Fruit fly (Drosophila melanogaster): ENCODE results near the gene CG6763.
A peak's percentile ranks its signal among the peaks of the same experiment; 100 is the strongest.

CG6763 gene

DNA sequence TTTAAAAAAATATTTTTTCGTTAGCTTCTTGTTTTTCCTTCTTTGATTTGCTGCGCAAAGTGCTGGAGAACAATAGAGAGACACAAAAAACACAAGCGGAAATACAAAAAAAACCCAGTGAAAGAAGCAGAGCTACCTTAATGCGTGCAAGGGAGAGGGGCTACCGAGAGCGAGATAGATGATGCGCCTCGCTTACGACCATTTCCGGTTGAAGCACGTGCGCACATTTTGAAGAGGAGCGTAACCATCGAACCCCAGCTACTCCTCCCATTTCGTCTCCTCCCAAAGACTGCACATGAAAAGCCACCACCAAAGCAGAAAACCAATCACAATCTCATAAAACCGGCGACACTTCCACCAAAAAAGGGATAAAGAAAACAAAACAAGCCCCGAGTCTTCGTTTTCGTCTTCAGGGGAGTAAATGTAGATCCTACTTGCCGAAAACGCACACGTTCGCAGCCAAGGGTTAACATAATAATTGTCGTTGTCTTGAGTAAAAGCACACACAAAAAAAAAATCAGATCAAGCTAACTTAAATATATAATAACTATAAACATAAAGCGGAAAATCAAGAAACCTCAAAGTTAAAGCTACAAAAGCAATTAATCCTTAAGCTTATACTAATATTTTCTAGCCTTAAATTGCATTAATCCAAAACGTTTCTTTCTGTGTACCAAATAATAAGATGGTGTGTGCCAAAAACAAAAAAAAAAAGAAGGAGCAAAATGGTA, 13.5 kb downstream of the CG6763 start (continued):
- no peak for TF ChIP-seq trh (GFP tag; optimal IDR thresholded peaks at IDR 0.05)
- no peak for TF ChIP-seq CG32532 (GFP tag; IDR thresholded peaks at IDR 0.05)
- TF ChIP-seq CG14441 (GFP tag; IDR thresholded peaks at IDR 0.05): no peak
- peak; percentile 22; the same call in 1 of the 2 replicates for TF ChIP-seq Ptx1 (GFP tag; IDR thresholded peaks at IDR 0.05)
- no peak for TF ChIP-seq Awh (GFP tag; IDR thresholded peaks at IDR 0.05)
- no peak for TF ChIP-seq CG6854 (GFP tag; optimal IDR thresholded peaks at IDR 0.05)
- no peak for TF ChIP-seq bigmax (GFP tag; optimal IDR thresholded peaks at IDR 0.05)
- TF ChIP-seq crol (GFP tag; IDR thresholded peaks at IDR 0.05): no peak
- no peak for TF ChIP-seq Hand (GFP tag; optimal IDR thresholded peaks at IDR 0.05)
- no peak for TF ChIP-seq ewg (GFP tag; optimal IDR thresholded peaks at IDR 0.05)
- TF ChIP-seq CG33213 (GFP tag; optimal IDR thresholded peaks at IDR 0.05): no peak
- no peak for TF ChIP-seq CG13894 (tag; optimal IDR thresholded peaks at IDR 0.05)
- TF ChIP-seq tio (GFP tag; optimal IDR thresholded peaks at IDR 0.05): peak; percentile 32
- no peak for TF ChIP-seq HmgD (GFP tag; optimal IDR thresholded peaks at IDR 0.05)
- TF ChIP-seq NfI (GFP tag; optimal IDR thresholded peaks at IDR 0.05): peak; percentile 38
- TF ChIP-seq CG1602 (GFP tag; optimal IDR thresholded peaks at IDR 0.05): peak; percentile 38
- TF ChIP-seq Gsc (GFP tag; IDR thresholded peaks at IDR 0.05): no peak
- TF ChIP-seq Pdp1 (GFP tag; optimal IDR thresholded peaks at IDR 0.05): no peak
- TF ChIP-seq sens (GFP tag): peak; percentile 54
- TF ChIP-seq ERR (GFP tag; optimal IDR thresholded peaks at IDR 0.05): no peak
- TF ChIP-seq zfh2 (GFP tag; optimal IDR thresholded peaks at IDR 0.05): no peak
- TF ChIP-seq dm (GFP tag; optimal IDR thresholded peaks at IDR 0.05): peak; percentile 0
- TF ChIP-seq Mes4 (GFP tag; optimal IDR thresholded peaks at IDR 0.05): no peak
- TF ChIP-seq ci (GFP tag; IDR thresholded peaks at IDR 0.05): peak; percentile 63
- no peak for TF ChIP-seq CG9797 (GFP tag; optimal IDR thresholded peaks at IDR 0.05)
- no peak for TF ChIP-seq C15 (GFP tag; IDR thresholded peaks at IDR 0.05)
- TF ChIP-seq Kr (GFP tag; optimal IDR thresholded peaks at IDR 0.05): no peak
- no peak for TF ChIP-seq CG4617 (GFP tag; optimal IDR thresholded peaks at IDR 0.05; ENCODE audit: borderline replicate concordance)
- TF ChIP-seq ttk (GFP tag; IDR thresholded peaks at IDR 0.05): no peak
- no peak for TF ChIP-seq Taf1 (GFP tag; IDR thresholded peaks at IDR 0.05)
- TF ChIP-seq CG5953 (GFP tag; IDR thresholded peaks at IDR 0.05): 0 out of 2 replicates have a peak, but pooled peaks have one; percentile 6
- TF ChIP-seq gsb (GFP tag; IDR thresholded peaks at IDR 0.05): no peak
- TF ChIP-seq Mrtf (GFP tag; IDR thresholded peaks at IDR 0.05): no peak
- TF ChIP-seq CG17385 (GFP tag; optimal IDR thresholded peaks at IDR 0.05): peak; percentile 61
- TF ChIP-seq CG4820 (GFP tag; optimal IDR thresholded peaks at IDR 0.05): peak; percentile 13
- TF ChIP-seq CG32767 (GFP tag; IDR thresholded peaks at IDR 0.05): no peak
- no peak for TF ChIP-seq CG16813 (GFP tag; IDR thresholded peaks at IDR 0.05; ENCODE audit: partially characterized antibody)
- peak; percentile 8 for TF ChIP-seq Hey (tag; optimal IDR thresholded peaks at IDR 0.05)
- TF ChIP-seq pho (GFP tag; optimal IDR thresholded peaks at IDR 0.05): no peak
- no peak for TF ChIP-seq Oaz (GFP tag; IDR thresholded peaks at IDR 0.05)
- TF ChIP-seq Tbp (GFP tag; optimal IDR thresholded peaks at IDR 0.05): no peak
- TF ChIP-seq slbo (GFP tag; IDR thresholded peaks at IDR 0.05): 0 out of 2 replicates have a peak, but pooled peaks have one; percentile 24
- no peak for TF ChIP-seq Eip74EF (GFP tag; optimal IDR thresholded peaks at IDR 0.05)
- TF ChIP-seq D (optimal IDR thresholded peaks at IDR 0.05): no peak
- TF ChIP-seq D (GFP tag; optimal IDR thresholded peaks at IDR 0.05): no peak
- no peak for TF ChIP-seq bab2 (GFP tag; optimal IDR thresholded peaks at IDR 0.05)
- TF ChIP-seq psq (GFP tag; optimal IDR thresholded peaks at IDR 0.05): no peak
- TF ChIP-seq NC2β (GFP tag; optimal IDR thresholded peaks at IDR 0.05): no peak
- TF ChIP-seq CG13424 (tag; optimal IDR thresholded peaks at IDR 0.05): no peak
- peak; percentile 69 for TF ChIP-seq CG10979 (tag; optimal IDR thresholded peaks at IDR 0.05)
- peak; percentile 45 for TF ChIP-seq CG4424 (GFP tag; optimal IDR thresholded peaks at IDR 0.05)

Measured in whole organism, embryonic.